Worm (Caenorhabditis elegans) whole organism, mixed stage, embryonic: ENCODE results near the gene F15A4.2.

Source experiments
- blmp-1 ChIP-seq: fragments of 150-350 bp; optimal IDR thresholded peaks from 2 replicates; lab custom pipeline; 2014; ENCODE audit warnings: missing biosample characterization, missing genetic modification characterization
- ceh-39 ChIP-seq: fragments of 150-350 bp; optimal IDR thresholded peaks from 2 replicates; lab custom pipeline; 2014; ENCODE audit warnings: missing biosample characterization, missing genetic modification characterization
- elt-3 ChIP-seq: fragments of 150-350 bp; optimal IDR thresholded peaks from 2 replicates; lab custom pipeline; 2014; ENCODE audit warnings: missing biosample characterization, missing genetic modification characterization
- lsy-2 ChIP-seq: fragments of 150-350 bp; optimal IDR thresholded peaks from 2 replicates; lab custom pipeline; 2014; ENCODE audit warnings: missing biosample characterization, missing genetic modification characterization
- mab-5 ChIP-seq: fragments of 150-350 bp; optimal IDR thresholded peaks from 2 replicates; lab custom pipeline; 2014; ENCODE audit warnings: missing biosample characterization, missing genetic modification characterization
- nhr-237 ChIP-seq: fragments of 150-350 bp; optimal IDR thresholded peaks from 2 replicates; lab custom pipeline; 2014; ENCODE audit warnings: missing biosample characterization, missing genetic modification characterization
- nhr-28 ChIP-seq: fragments of 150-350 bp; optimal IDR thresholded peaks from 2 replicates; lab custom pipeline; 2014; ENCODE audit warnings: missing biosample characterization, missing genetic modification characterization
- nhr-76 ChIP-seq: sonication (generic microtip); optimal IDR thresholded peaks from 2 replicates; lab custom pipeline; 2017; ENCODE audit warnings: missing biosample characterization, missing genetic modification characterization
- sptf-1 ChIP-seq: sonication (generic microtip); optimal IDR thresholded peaks from 2 replicates; lab custom pipeline; 2017; ENCODE audit warnings: mild to moderate bottlenecking, missing genetic modification characterization, moderate library complexity, missing compliant biosample characterization
- ztf-11 ChIP-seq: fragments of 150-350 bp; optimal IDR thresholded peaks from 2 replicates; lab custom pipeline; 2014; ENCODE audit warnings: missing biosample characterization, missing genetic modification characterization

DNA sequence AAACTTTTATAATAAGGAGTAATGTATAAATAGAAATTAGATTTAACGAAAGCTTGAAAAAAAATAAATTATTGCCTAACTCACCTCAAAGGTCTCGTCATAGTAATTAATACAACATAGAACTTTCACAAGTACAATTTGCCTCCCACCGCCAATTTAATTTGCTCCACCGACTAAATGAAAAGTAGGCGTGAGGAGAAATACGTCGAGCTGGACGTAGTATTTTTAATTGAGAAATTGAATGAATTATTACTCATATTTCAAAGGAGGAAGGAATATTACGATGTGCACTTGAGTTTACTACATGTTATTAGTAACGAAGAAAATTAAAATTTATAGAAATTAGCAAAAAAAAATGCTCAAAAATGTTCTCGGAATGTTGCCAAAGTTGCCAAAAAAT is 23.9 kb upstream of the F15A4.2 start, which contains the start of gene Y57A10C.9:
- TF ChIP-seq elt-3 (tag; lab: Kevin White, UChicago) (no peak), sptf-1 (tag; lab: Kevin White, UChicago) (no peak), blmp-1 (tag; lab: Kevin White, UChicago) (no peak), lsy-2 (no peak), nhr-237 (tag; lab: Kevin White, UChicago) (no peak), ztf-11 (tag; lab: Kevin White, UChicago) (no peak), nhr-28 (no peak), ceh-39 (tag; lab: Kevin White, UChicago) (no peak), nhr-76 (no peak), mab-5 (tag; lab: Kevin White, UChicago) (no peak)
